Fruit fly (Drosophila melanogaster): ENCODE results near the gene mRpL45.

The mRpL45 gene

DNA sequence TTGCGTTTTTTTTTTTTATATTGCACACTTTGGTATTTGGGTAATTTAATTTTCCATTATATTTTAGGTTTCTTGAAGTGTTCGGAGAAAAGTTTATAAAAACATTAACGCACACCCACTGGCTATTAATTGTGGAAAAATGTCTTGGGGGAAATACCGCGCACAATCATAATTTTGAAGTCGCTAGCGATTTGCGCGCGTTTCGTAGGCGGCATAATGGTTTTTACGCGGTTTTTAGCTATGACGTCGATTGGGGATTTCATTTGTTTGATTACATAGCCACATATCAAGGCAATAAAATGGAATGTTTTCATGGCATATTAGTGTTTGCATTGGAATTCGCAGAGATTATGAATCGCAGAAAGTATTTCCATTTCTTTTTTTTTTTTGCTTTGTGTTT is 13.9 kb downstream of the mRpL45 start:
- peak; percentile 43 for TF ChIP-seq Myc (optimal IDR thresholded peaks at IDR 0.05)
- TF ChIP-seq fru (GFP tag; optimal IDR thresholded peaks at IDR 0.05), result no peak
- no peak for TF ChIP-seq Sp1 (GFP tag; optimal IDR thresholded peaks at IDR 0.05)
- TF ChIP-seq rgr (GFP tag; optimal IDR thresholded peaks at IDR 0.05), result no peak
- TF ChIP-seq Vsx2 (GFP tag; optimal IDR thresholded peaks at IDR 0.05; ENCODE audit: partially characterized antibody), result no peak
- no peak for TF ChIP-seq Rel (GFP tag; optimal IDR thresholded peaks at IDR 0.05)
- TF ChIP-seq Rel (tag; optimal IDR thresholded peaks at IDR 0.05), result peak; percentile 14
- TF ChIP-seq sv (GFP tag; optimal IDR thresholded peaks at IDR 0.05), result no peak

DNA sequence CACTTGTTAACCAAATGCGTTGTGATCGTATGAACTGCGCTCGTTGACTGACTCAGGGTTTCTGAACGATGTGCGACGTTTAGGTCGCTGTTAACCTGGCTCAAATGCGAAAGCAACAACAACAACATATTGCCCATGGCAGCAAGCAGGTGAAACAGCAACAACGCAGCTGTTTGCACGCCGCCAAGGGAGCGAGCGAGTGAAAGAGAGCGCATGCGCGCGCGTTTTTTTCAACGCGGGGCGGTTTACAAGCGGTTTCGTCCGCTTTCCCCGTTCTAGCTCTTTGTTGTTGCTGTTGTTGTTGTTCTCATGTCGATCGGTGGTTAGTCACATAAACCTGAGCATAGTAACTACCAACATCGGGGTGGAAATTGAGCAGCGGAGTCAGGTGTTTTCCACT is 14.7 kb downstream of the mRpL45 start:
- TF ChIP-seq fru (GFP tag; optimal IDR thresholded peaks at IDR 0.05) (no peak), Jra (GFP tag; optimal IDR thresholded peaks at IDR 0.05) (no peak), sv (GFP tag; optimal IDR thresholded peaks at IDR 0.05) (no peak), Myc (optimal IDR thresholded peaks at IDR 0.05) (peak; percentile 25), Hr78 (GFP tag; optimal IDR thresholded peaks at IDR 0.05) (no peak), rgr (GFP tag; optimal IDR thresholded peaks at IDR 0.05) (no peak), CG9705 (GFP tag; optimal IDR thresholded peaks at IDR 0.05) (no peak), CrebA (GFP tag; optimal IDR thresholded peaks at IDR 0.05; ENCODE audit: borderline replicate concordance) (no peak)

DNA sequence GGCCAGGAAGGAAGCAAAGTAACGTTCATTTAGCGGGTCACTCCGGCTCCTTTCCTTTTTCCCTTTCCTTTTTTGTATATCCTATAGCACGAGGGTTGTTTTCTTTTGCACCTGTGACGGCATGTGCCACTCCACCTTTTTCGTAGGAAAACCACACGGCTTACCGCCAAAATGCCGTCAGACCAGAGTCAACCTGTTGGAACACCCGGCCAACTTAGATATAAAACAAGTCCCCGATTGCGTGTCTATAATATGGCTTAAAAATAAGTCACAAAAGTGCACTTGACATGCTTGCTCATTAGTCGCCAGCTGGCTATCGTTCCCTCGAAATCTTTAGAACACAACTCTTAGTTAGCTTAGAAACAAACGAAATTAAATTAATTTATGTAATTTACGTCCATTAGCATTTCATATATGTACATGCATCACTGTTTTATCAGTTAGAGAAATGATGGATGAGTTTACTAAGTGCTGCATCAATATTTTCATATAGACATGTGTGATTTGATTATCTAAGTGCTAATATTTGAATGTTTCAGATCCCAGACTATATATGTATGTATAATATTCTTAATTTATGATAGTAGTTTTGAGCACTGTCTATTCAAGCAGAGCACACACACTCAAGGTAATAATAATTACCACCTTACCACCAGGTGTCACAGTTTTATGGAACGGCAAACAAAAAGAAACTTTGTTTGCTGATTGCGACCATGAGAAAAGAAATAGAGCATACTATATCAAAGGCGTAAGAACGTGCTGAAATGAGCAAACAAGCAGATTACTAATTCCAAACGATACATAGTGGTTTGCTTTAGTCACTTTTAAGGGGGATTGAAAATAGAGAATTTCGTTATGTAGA is 16.5 kb downstream of the mRpL45 start:
- TF ChIP-seq Vsx2 (GFP tag; optimal IDR thresholded peaks at IDR 0.05; ENCODE audit: partially characterized antibody) (no peak), woc (GFP tag; optimal IDR thresholded peaks at IDR 0.05) (no peak), OdsH (GFP tag; optimal IDR thresholded peaks at IDR 0.05) (no peak), dmrt93B (GFP tag; optimal IDR thresholded peaks at IDR 0.05) (no peak), Hr83 (GFP tag; optimal IDR thresholded peaks at IDR 0.05; ENCODE audit: poor library complexity, severe bottlenecking) (no peak), HLH106 (tag; optimal IDR thresholded peaks at IDR 0.05) (no peak), Hnf4 (GFP tag; optimal IDR thresholded peaks at IDR 0.05) (no peak), Rel (GFP tag; optimal IDR thresholded peaks at IDR 0.05) (no peak), Rel (tag; optimal IDR thresholded peaks at IDR 0.05) (no peak), CrebA (GFP tag; optimal IDR thresholded peaks at IDR 0.05; ENCODE audit: borderline replicate concordance) (no peak), dl (GFP tag; optimal IDR thresholded peaks at IDR 0.05; ENCODE audit: insufficient read depth in 1 of 2, partially characterized antibody in 2 of 2) (no peak), sage (GFP tag; optimal IDR thresholded peaks at IDR 0.05) (no peak), h (GFP tag; optimal IDR thresholded peaks at IDR 0.05) (no peak), Myc (optimal IDR thresholded peaks at IDR 0.05) (no peak), fru (GFP tag; optimal IDR thresholded peaks at IDR 0.05) (no peak)

DNA sequence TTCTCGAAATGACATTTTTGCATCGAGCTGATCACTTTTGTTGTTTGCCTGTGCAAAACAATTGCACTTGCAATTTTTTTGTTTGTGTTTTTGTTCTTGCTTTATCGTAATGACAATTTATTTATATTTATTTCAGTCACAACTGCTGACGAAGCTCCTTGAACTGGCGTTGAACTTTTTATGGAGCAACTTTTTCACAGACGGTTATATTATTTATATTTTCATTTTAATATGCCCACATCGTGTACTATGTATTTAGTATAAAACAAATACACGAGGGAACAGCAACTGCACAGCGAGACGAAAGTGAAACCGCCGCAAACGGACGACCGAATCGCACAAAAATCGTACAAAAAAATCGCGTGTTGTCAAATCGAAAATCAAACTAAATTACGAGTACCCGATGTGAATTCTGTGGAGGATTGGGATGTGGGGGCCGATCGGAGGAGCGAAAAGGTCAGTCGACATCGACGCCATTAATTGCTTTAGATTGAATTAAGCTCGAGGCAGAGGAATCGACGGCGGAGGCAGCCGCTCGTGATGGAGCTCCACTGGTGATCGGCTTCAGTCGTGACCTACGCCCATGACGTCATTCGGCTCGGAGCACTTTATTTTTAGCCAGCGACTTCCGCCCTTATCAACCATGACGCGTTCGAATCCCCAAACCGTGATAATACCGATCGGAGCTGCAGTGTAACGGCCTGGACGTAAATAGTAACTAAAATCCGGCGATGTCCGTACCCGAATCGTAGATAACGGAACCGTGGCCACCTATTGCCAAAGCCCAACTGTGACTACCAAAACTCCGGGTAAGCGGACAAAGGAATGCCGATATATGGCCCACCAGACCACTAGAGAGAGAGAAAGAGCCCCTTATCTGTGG is 17.6 kb downstream of the mRpL45 start:
- peak; percentile 65 for TF ChIP-seq OdsH (GFP tag; optimal IDR thresholded peaks at IDR 0.05)
- peak; percentile 70 for TF ChIP-seq rgr (GFP tag; optimal IDR thresholded peaks at IDR 0.05)
- TF ChIP-seq CG9705 (GFP tag; optimal IDR thresholded peaks at IDR 0.05), result peak; percentile 13
- TF ChIP-seq brk (GFP tag; optimal IDR thresholded peaks at IDR 0.05), result no peak
- no peak for TF ChIP-seq Hr78 (GFP tag; optimal IDR thresholded peaks at IDR 0.05)
- TF ChIP-seq dmrt93B (GFP tag; optimal IDR thresholded peaks at IDR 0.05), result no peak
- TF ChIP-seq Hr83 (GFP tag; optimal IDR thresholded peaks at IDR 0.05; ENCODE audit: poor library complexity, severe bottlenecking), result peak; percentile 92
- TF ChIP-seq Rel (GFP tag; optimal IDR thresholded peaks at IDR 0.05), result no peak
- peak; percentile 53 for TF ChIP-seq Rel (tag; optimal IDR thresholded peaks at IDR 0.05)
- peak in 1 of 2 experiments; percentile 54 for TF ChIP-seq foxo (GFP tag; optimal IDR thresholded peaks at IDR 0.05)
- TF ChIP-seq N (GFP tag; optimal IDR thresholded peaks at IDR 0.05), result no peak
- peak; percentile 41 for TF ChIP-seq Sp1 (GFP tag; optimal IDR thresholded peaks at IDR 0.05)
- peak; percentile 45 for TF ChIP-seq CrebA (GFP tag; optimal IDR thresholded peaks at IDR 0.05; ENCODE audit: borderline replicate concordance)
- no peak for TF ChIP-seq Dfd (GFP tag; optimal IDR thresholded peaks at IDR 0.05)
- TF ChIP-seq dl (GFP tag; optimal IDR thresholded peaks at IDR 0.05; ENCODE audit: insufficient read depth in 1 of 2, partially characterized antibody in 2 of 2), result peak in 1 of 2 experiments; percentile 41
- TF ChIP-seq psq (GFP tag; optimal IDR thresholded peaks at IDR 0.05), result peak; percentile 24
- TF ChIP-seq fru (GFP tag; optimal IDR thresholded peaks at IDR 0.05), result peak; percentile 50
- TF ChIP-seq br (GFP tag; optimal IDR thresholded peaks at IDR 0.05), result peak; percentile 57
- peak; percentile 37 for TF ChIP-seq h (GFP tag; optimal IDR thresholded peaks at IDR 0.05)
- peak; percentile 14 for TF ChIP-seq HLH106 (tag; optimal IDR thresholded peaks at IDR 0.05)
- TF ChIP-seq CG32264 (GFP tag; optimal IDR thresholded peaks at IDR 0.05), result peak; percentile 19
- TF ChIP-seq Hnf4 (GFP tag; optimal IDR thresholded peaks at IDR 0.05), result peak; percentile 29

Data from whole organism, wandering third instar larva.